Worm (Caenorhabditis elegans): Measurements from ENCODE around the gene C14C10.1.

The C14C10.1 gene

ce11 chrV:12611029-12611428 lies 22.9 kb downstream of the C14C10.1 start, which contains the start of gene cubn-1:
TSS of gene cubn-1 (plus strand) at chrV:12611329.
- TF ChIP-seq ref-1 (GFP tag; conservative IDR thresholded peaks at IDR 0.05) (no peak), tab-1 (GFP tag; IDR thresholded peaks at IDR 0.05) (no peak), cog-1 (tag; optimal IDR thresholded peaks at IDR 0.05) (no peak), klf-2 (GFP tag; conservative IDR thresholded peaks at IDR 0.05) (no peak), T22C8.4 (GFP tag; IDR thresholded peaks at IDR 0.05) (no peak), ztf-23 (GFP tag; IDR thresholded peaks at IDR 0.05) (no peak), ztf-29 (GFP tag; IDR thresholded peaks at IDR 0.05) (no peak), flt-1 (GFP tag; IDR thresholded peaks at IDR 0.05) (no peak), med-1 (GFP tag; optimal IDR thresholded peaks at IDR 0.05; ENCODE audit: insufficient read depth) (no peak)

- TF ChIP-seq ztf-23 (GFP tag; IDR thresholded peaks at IDR 0.05) (no peak), klf-2 (GFP tag; conservative IDR thresholded peaks at IDR 0.05) (no peak), med-1 (GFP tag; optimal IDR thresholded peaks at IDR 0.05; ENCODE audit: insufficient read depth) (no peak), ref-1 (GFP tag; conservative IDR thresholded peaks at IDR 0.05) (no peak), tab-1 (GFP tag; IDR thresholded peaks at IDR 0.05) (no peak), cog-1 (tag; optimal IDR thresholded peaks at IDR 0.05) (no peak), T22C8.4 (GFP tag; IDR thresholded peaks at IDR 0.05) (no peak)
Observed at ce11 chrV:12612118-12612517, 24.0 kb downstream of the C14C10.1 start, which contains the start of gene cyc-2.2. TSS of gene cyc-2.2 (minus strand) at chrV:12612218.

- TF ChIP-seq med-1 (GFP tag; optimal IDR thresholded peaks at IDR 0.05; ENCODE audit: insufficient read depth): no peak
- no peak for TF ChIP-seq cog-1 (tag; optimal IDR thresholded peaks at IDR 0.05)
Observed at ce11 chrV:12624371-12624770, 36.2 kb downstream of the C14C10.1 start, which contains the start of gene F56H9.9. TSS of gene F56H9.9 (minus strand) at chrV:12624471.

ce11 chrV:12629743-12630142 lies 41.6 kb downstream of the C14C10.1 start, which contains the start of gene F56H9.6:
TSS of gene F56H9.6 (minus strand) at chrV:12629843.
- TF ChIP-seq tab-1 (GFP tag; IDR thresholded peaks at IDR 0.05) (no peak), T22C8.4 (GFP tag; IDR thresholded peaks at IDR 0.05) (no peak), klf-2 (GFP tag; conservative IDR thresholded peaks at IDR 0.05) (no peak), ztf-23 (GFP tag; IDR thresholded peaks at IDR 0.05) (no peak), ztf-29 (GFP tag; IDR thresholded peaks at IDR 0.05) (no peak), ref-1 (GFP tag; conservative IDR thresholded peaks at IDR 0.05) (no peak), flt-1 (GFP tag; IDR thresholded peaks at IDR 0.05) (no peak), med-1 (GFP tag; optimal IDR thresholded peaks at IDR 0.05; ENCODE audit: insufficient read depth) (no peak), cog-1 (tag; optimal IDR thresholded peaks at IDR 0.05) (no peak)

ce11 chrV:12632048-12632447 lies 43.9 kb downstream of the C14C10.1 start, which contains the start of gene srx-113:
TSS of gene srx-113 (minus strand) at chrV:12632148.
- TF ChIP-seq klf-2 (GFP tag; conservative IDR thresholded peaks at IDR 0.05) (no peak), tab-1 (GFP tag; IDR thresholded peaks at IDR 0.05) (no peak), flt-1 (GFP tag; IDR thresholded peaks at IDR 0.05) (no peak), T22C8.4 (GFP tag; IDR thresholded peaks at IDR 0.05) (no peak), cog-1 (tag; optimal IDR thresholded peaks at IDR 0.05) (no peak), ztf-23 (GFP tag; IDR thresholded peaks at IDR 0.05) (no peak), med-1 (GFP tag; optimal IDR thresholded peaks at IDR 0.05; ENCODE audit: insufficient read depth) (no peak), ztf-29 (GFP tag; IDR thresholded peaks at IDR 0.05) (no peak), ref-1 (GFP tag; conservative IDR thresholded peaks at IDR 0.05) (no peak)

- TF ChIP-seq tab-1 (GFP tag; IDR thresholded peaks at IDR 0.05) (no peak), ztf-23 (GFP tag; IDR thresholded peaks at IDR 0.05) (0 out of 2 replicates have a peak, but pooled peaks have one; percentile 61), flt-1 (GFP tag; IDR thresholded peaks at IDR 0.05) (0 out of 2 replicates have a peak, but pooled peaks have one; percentile 14)
Observed at ce11 chrV:12633046-12633445, 44.9 kb downstream of the C14C10.1 start.

- TF ChIP-seq ztf-29 (GFP tag; IDR thresholded peaks at IDR 0.05) (no peak), T22C8.4 (GFP tag; IDR thresholded peaks at IDR 0.05) (no peak), cog-1 (tag; optimal IDR thresholded peaks at IDR 0.05) (no peak), klf-2 (GFP tag; conservative IDR thresholded peaks at IDR 0.05) (no peak), tab-1 (GFP tag; IDR thresholded peaks at IDR 0.05) (no peak), flt-1 (GFP tag; IDR thresholded peaks at IDR 0.05) (no peak), ztf-23 (GFP tag; IDR thresholded peaks at IDR 0.05) (no peak), med-1 (GFP tag; optimal IDR thresholded peaks at IDR 0.05; ENCODE audit: insufficient read depth) (no peak), ref-1 (GFP tag; conservative IDR thresholded peaks at IDR 0.05) (no peak)
Observed at ce11 chrV:12634050-12634449, 45.9 kb downstream of the C14C10.1 start.

- TF ChIP-seq flt-1 (GFP tag; IDR thresholded peaks at IDR 0.05) (no peak), med-1 (GFP tag; optimal IDR thresholded peaks at IDR 0.05; ENCODE audit: insufficient read depth) (no peak)
Observed at ce11 chrV:12634746-12635145, 46.6 kb downstream of the C14C10.1 start.

ce11 chrV:12635218-12635617 lies 47.1 kb downstream of the C14C10.1 start:
- no peak for TF ChIP-seq ztf-29 (GFP tag; IDR thresholded peaks at IDR 0.05)
- TF ChIP-seq tab-1 (GFP tag; IDR thresholded peaks at IDR 0.05): no peak
- no peak for TF ChIP-seq ref-1 (GFP tag; conservative IDR thresholded peaks at IDR 0.05)
- no peak for TF ChIP-seq klf-2 (GFP tag; conservative IDR thresholded peaks at IDR 0.05)
- TF ChIP-seq flt-1 (GFP tag; IDR thresholded peaks at IDR 0.05): no peak
- no peak for TF ChIP-seq T22C8.4 (GFP tag; IDR thresholded peaks at IDR 0.05)
- TF ChIP-seq med-1 (GFP tag; optimal IDR thresholded peaks at IDR 0.05; ENCODE audit: insufficient read depth): no peak
- TF ChIP-seq cog-1 (tag; optimal IDR thresholded peaks at IDR 0.05): no peak
- no peak for TF ChIP-seq ztf-23 (GFP tag; IDR thresholded peaks at IDR 0.05)

- no peak for TF ChIP-seq klf-2 (GFP tag; conservative IDR thresholded peaks at IDR 0.05)
- no peak for TF ChIP-seq T22C8.4 (GFP tag; IDR thresholded peaks at IDR 0.05)
- TF ChIP-seq ref-1 (GFP tag; conservative IDR thresholded peaks at IDR 0.05): no peak
- TF ChIP-seq tab-1 (GFP tag; IDR thresholded peaks at IDR 0.05): no peak
- no peak for TF ChIP-seq cog-1 (tag; optimal IDR thresholded peaks at IDR 0.05)
- TF ChIP-seq ztf-29 (GFP tag; IDR thresholded peaks at IDR 0.05): no peak
- TF ChIP-seq flt-1 (GFP tag; IDR thresholded peaks at IDR 0.05): no peak
- no peak for TF ChIP-seq med-1 (GFP tag; optimal IDR thresholded peaks at IDR 0.05; ENCODE audit: insufficient read depth)
- no peak for TF ChIP-seq ztf-23 (GFP tag; IDR thresholded peaks at IDR 0.05)
Observed at ce11 chrV:12636248-12636647, 48.1 kb downstream of the C14C10.1 start.

Data from whole organism, midembryonic.